Fruit fly (Drosophila melanogaster): ENCODE results near the gene CG4995.

Gene CG4995

DNA sequence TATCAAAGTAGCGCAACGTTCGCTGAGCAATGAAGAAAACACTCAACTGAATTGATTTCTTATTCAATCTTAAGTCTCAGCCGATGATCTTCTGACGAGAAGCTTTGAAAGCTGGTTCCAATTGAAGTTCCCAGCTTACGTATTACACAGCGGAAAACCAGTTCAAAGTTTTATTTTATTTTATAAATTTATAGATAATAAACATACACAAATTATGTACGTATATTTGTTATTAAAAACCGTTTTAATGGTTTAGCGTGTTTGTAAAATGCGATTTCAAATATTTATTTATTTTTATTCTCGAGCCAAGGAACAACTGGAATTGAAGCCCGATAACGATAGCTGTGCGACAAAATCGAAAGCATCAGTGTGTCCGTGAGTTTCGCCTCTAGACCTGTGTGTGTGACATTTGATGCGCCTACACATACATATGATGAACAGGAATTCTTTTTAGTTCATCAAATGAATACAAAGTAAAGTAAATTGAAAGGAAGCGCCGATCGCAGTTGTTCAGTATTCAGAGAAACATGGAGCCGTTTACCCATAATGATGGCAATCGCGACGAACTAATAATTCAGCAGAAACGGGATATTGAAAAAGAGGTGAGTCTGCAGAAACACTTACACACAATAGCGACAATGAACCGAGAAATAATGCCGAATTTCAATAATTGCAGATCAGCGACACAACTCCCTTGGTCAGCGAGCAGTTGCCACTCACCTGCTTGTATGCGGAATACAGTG, 15.6 kb upstream of the CG4995 start, which contains the start of the genes CG5390 and CG4968 (continued):
- TF ChIP-seq CG7839 (tag; optimal IDR thresholded peaks at IDR 0.05) = no peak
- peak; percentile 74 for TF ChIP-seq zf30C (GFP tag; optimal IDR thresholded peaks at IDR 0.05)
- peak; percentile 80 for TF ChIP-seq PHDP (tag; optimal IDR thresholded peaks at IDR 0.05)
- peak; percentile 22 for TF ChIP-seq CG33213 (GFP tag; optimal IDR thresholded peaks at IDR 0.05)
- peak; percentile 75 for TF ChIP-seq CG34422 (GFP tag; IDR thresholded peaks at IDR 0.05)
- peak; percentile 50 for TF ChIP-seq D19B (GFP tag; optimal IDR thresholded peaks at IDR 0.05)
- peak; percentile 78 for TF ChIP-seq grau (tag; optimal IDR thresholded peaks at IDR 0.05)
- TF ChIP-seq Ets97D (GFP tag; optimal IDR thresholded peaks at IDR 0.05) = peak; percentile 77
- TF ChIP-seq CG18262 (tag; optimal IDR thresholded peaks at IDR 0.05) = peak; percentile 69
- TF ChIP-seq YL-1 (GFP tag; optimal IDR thresholded peaks at IDR 0.05) = peak; percentile 85
- TF ChIP-seq wdn (GFP tag; IDR thresholded peaks at IDR 0.05) = peak; percentile 38; the same call in 1 of the 2 replicates
- TF ChIP-seq wor (GFP tag; IDR thresholded peaks at IDR 0.05) = no peak
- TF ChIP-seq CG3847 (GFP tag; IDR thresholded peaks at IDR 0.05) = peak; percentile 64
- peak; percentile 63 for TF ChIP-seq Lhr (GFP tag; optimal IDR thresholded peaks at IDR 0.05)
- peak; percentile 50 for TF ChIP-seq CG18476 (GFP tag; optimal IDR thresholded peaks at IDR 0.05)
- TF ChIP-seq Sry-δ (GFP tag; optimal IDR thresholded peaks at IDR 0.05) = peak; percentile 76
- TF ChIP-seq otp (GFP tag; IDR thresholded peaks at IDR 0.05) = peak; percentile 29; the same call in 1 of the 3 replicates
- no peak for TF ChIP-seq shn (GFP tag; optimal IDR thresholded peaks at IDR 0.05)
- peak; percentile 70 for TF ChIP-seq E2f2 (GFP tag; IDR thresholded peaks at IDR 0.05)
- TF ChIP-seq CG4820 (GFP tag; optimal IDR thresholded peaks at IDR 0.05) = peak; percentile 20
- TF ChIP-seq CG7745 (tag; optimal IDR thresholded peaks at IDR 0.05) = no peak
- TF ChIP-seq Ada2b (GFP tag; IDR thresholded peaks at IDR 0.05) = peak; percentile 63
- peak; percentile 78 for TF ChIP-seq Meics (GFP tag; optimal IDR thresholded peaks at IDR 0.05)
- no peak for TF ChIP-seq chif (GFP tag; optimal IDR thresholded peaks at IDR 0.05)
- peak; percentile 45 for TF ChIP-seq CG7928 (GFP tag; optimal IDR thresholded peaks at IDR 0.05)
- peak; percentile 73 for TF ChIP-seq CG12299 (tag; optimal IDR thresholded peaks at IDR 0.05)
- TF ChIP-seq NFAT (GFP tag; IDR thresholded peaks at IDR 0.05) = peak; percentile 70
- TF ChIP-seq nerfin-1 (tag; optimal IDR thresholded peaks at IDR 0.05) = peak; percentile 60
- TF ChIP-seq CG8089 (GFP tag; optimal IDR thresholded peaks at IDR 0.05) = no peak
- peak; percentile 78 for TF ChIP-seq CG2712 (tag; optimal IDR thresholded peaks at IDR 0.05)
- TF ChIP-seq CG15696 (tag; optimal IDR thresholded peaks at IDR 0.05) = peak; percentile 32
- TF ChIP-seq ind (GFP tag; optimal IDR thresholded peaks at IDR 0.05) = peak; percentile 53
- TF ChIP-seq ems (GFP tag; optimal IDR thresholded peaks at IDR 0.05) = peak; percentile 3
- no peak for TF ChIP-seq Sox102F (GFP tag; optimal IDR thresholded peaks at IDR 0.05)
- TF ChIP-seq CG6791 (GFP tag; IDR thresholded peaks at IDR 0.05; ENCODE audit: partially characterized antibody) = 0 out of 3 replicates have a peak, but pooled peaks have one; percentile 42
- peak; percentile 38 for TF ChIP-seq ewg (GFP tag; optimal IDR thresholded peaks at IDR 0.05)
- peak; percentile 71 for TF ChIP-seq sd (tag; optimal IDR thresholded peaks at IDR 0.05)
- TF ChIP-seq B-H1 (GFP tag; IDR thresholded peaks at IDR 0.05) = peak; percentile 34; the same call in 1 of the 3 replicates
- no peak for TF ChIP-seq CG11093 (GFP tag; IDR thresholded peaks at IDR 0.05)
- TF ChIP-seq danr (GFP tag; IDR thresholded peaks at IDR 0.05) = peak; percentile 49; the same call in 1 of the 2 replicates
- TF ChIP-seq ranshi (GFP tag; IDR thresholded peaks at IDR 0.05) = peak; percentile 47; the same call in 1 of the 2 replicates
- peak; percentile 72; the same call in 2 of the 3 replicates for TF ChIP-seq CG11695 (GFP tag; IDR thresholded peaks at IDR 0.05)
- peak; percentile 38 for TF ChIP-seq CG18619 (GFP tag; optimal IDR thresholded peaks at IDR 0.05)
- TF ChIP-seq Lim3 (GFP tag; IDR thresholded peaks at IDR 0.05) = no peak
- peak; percentile 67 for TF ChIP-seq Xbp1 (GFP tag; optimal IDR thresholded peaks at IDR 0.05)
- peak; percentile 66 for TF ChIP-seq CG8290 (GFP tag; optimal IDR thresholded peaks at IDR 0.05)
- no peak for TF ChIP-seq CG8290 (tag; optimal IDR thresholded peaks at IDR 0.05)
- TF ChIP-seq Xrp1 (GFP tag; IDR thresholded peaks at IDR 0.05) = peak; percentile 62; the same call in 1 of the 2 replicates
- peak; percentile 49 for TF ChIP-seq Ssrp (tag; optimal IDR thresholded peaks at IDR 0.05)
- TF ChIP-seq CG3995 (GFP tag; optimal IDR thresholded peaks at IDR 0.05) = peak; percentile 35
